Worm (Caenorhabditis elegans): Measurements from ENCODE around the gene Y57G7A.11.

Y57G7A.11 gene

ce11 chrII:1241176-1241730 lies 35.4 kb downstream of the Y57G7A.11 start:
- TF ChIP-seq nhr-43 (tag; optimal IDR thresholded peaks at IDR 0.05; ENCODE audit: poor library complexity, severe bottlenecking): peak; percentile 66
- TF ChIP-seq skn-1 (tag; optimal IDR thresholded peaks at IDR 0.05): no peak
- peak; percentile 13 for TF ChIP-seq lsy-12 (tag; optimal IDR thresholded peaks at IDR 0.05)
- TF ChIP-seq nhr-12 (tag; optimal IDR thresholded peaks at IDR 0.05): no peak

ce11 chrII:1240436-1240835 lies 36.2 kb downstream of the Y57G7A.11 start:
- TF ChIP-seq lin-15B (tag; optimal IDR thresholded peaks at IDR 0.05): no peak
- peak in 1 of 3 experiments; percentile 70 for TF ChIP-seq elt-3 (tag; optimal IDR thresholded peaks at IDR 0.05)
- peak; percentile 13 for TF ChIP-seq lsy-12 (tag; optimal IDR thresholded peaks at IDR 0.05)
- TF ChIP-seq elt-1 (tag; optimal IDR thresholded peaks at IDR 0.05): peak; percentile 55
- no peak for TF ChIP-seq eor-1 (tag; optimal IDR thresholded peaks at IDR 0.05)
- TF ChIP-seq mml-1 (tag; optimal IDR thresholded peaks at IDR 0.05): no peak
- TF ChIP-seq nhr-25 (tag; optimal IDR thresholded peaks at IDR 0.05): peak; percentile 32
- no peak for TF ChIP-seq R02D3.7 (tag; optimal IDR thresholded peaks at IDR 0.05)
- no peak for TF ChIP-seq ceh-28 (tag; optimal IDR thresholded peaks at IDR 0.05)
- TF ChIP-seq tbx-2 (tag; optimal IDR thresholded peaks at IDR 0.05): no peak
- peak; percentile 62 for TF ChIP-seq nhr-43 (tag; optimal IDR thresholded peaks at IDR 0.05; ENCODE audit: poor library complexity, severe bottlenecking)
- no peak for TF ChIP-seq ceh-82 (tag; optimal IDR thresholded peaks at IDR 0.05)
- peak; percentile 4 for TF ChIP-seq nfya-1 (tag; optimal IDR thresholded peaks at IDR 0.05; ENCODE audit: insufficient read depth)
- TF ChIP-seq fos-1 (tag; optimal IDR thresholded peaks at IDR 0.05): no peak

ce11 chrII:1239433-1240020 lies 37.2 kb downstream of the Y57G7A.11 start:
- TF ChIP-seq jun-1 (tag; optimal IDR thresholded peaks at IDR 0.05) (no peak), lin-15B (tag; optimal IDR thresholded peaks at IDR 0.05) (no peak), pha-4 (tag; optimal IDR thresholded peaks at IDR 0.05) (peak; percentile 65), nhr-76 (tag; optimal IDR thresholded peaks at IDR 0.05) (no peak), eor-1 (tag; optimal IDR thresholded peaks at IDR 0.05) (no peak), ceh-28 (tag; optimal IDR thresholded peaks at IDR 0.05) (peak; percentile 40), egl-5 (tag; optimal IDR thresholded peaks at IDR 0.05) (no peak), mdl-1 (tag; optimal IDR thresholded peaks at IDR 0.05) (peak; percentile 21), nhr-237 (tag; optimal IDR thresholded peaks at IDR 0.05) (no peak), fkh-2 (tag; optimal IDR thresholded peaks at IDR 0.05) (no peak), zag-1 (tag; optimal IDR thresholded peaks at IDR 0.05) (no peak), R02D3.7 (tag; optimal IDR thresholded peaks at IDR 0.05) (no peak), nhr-23 (tag; optimal IDR thresholded peaks at IDR 0.05) (peak; percentile 18), lsy-12 (tag; optimal IDR thresholded peaks at IDR 0.05) (peak; percentile 43), aly-2 (tag; optimal IDR thresholded peaks at IDR 0.05) (no peak), ztf-4 (tag; optimal IDR thresholded peaks at IDR 0.05) (no peak), ama-1 (optimal IDR thresholded peaks at IDR 0.05) (peak; percentile 10), skn-1 (tag; optimal IDR thresholded peaks at IDR 0.05) (peak; percentile 22), unc-39 (tag; optimal IDR thresholded peaks at IDR 0.05) (no peak), nhr-11 (tag; optimal IDR thresholded peaks at IDR 0.05) (no peak), nhr-43 (tag; optimal IDR thresholded peaks at IDR 0.05; ENCODE audit: poor library complexity, severe bottlenecking) (peak; percentile 65), tbx-2 (tag; optimal IDR thresholded peaks at IDR 0.05) (peak; percentile 9), ceh-9 (tag; optimal IDR thresholded peaks at IDR 0.05) (no peak), elt-3 (tag; optimal IDR thresholded peaks at IDR 0.05) (peak in 1 of 3 experiments; percentile 80), lin-39 (tag; optimal IDR thresholded peaks at IDR 0.05) (peak; percentile 39), ztf-11 (tag; optimal IDR thresholded peaks at IDR 0.05) (no peak), unc-62 (GFP tag; optimal IDR thresholded peaks at IDR 0.05) (no peak), snpc-4 (tag; optimal IDR thresholded peaks at IDR 0.05) (no peak), elt-2 (tag; optimal IDR thresholded peaks at IDR 0.05) (peak; percentile 41), nhr-28 (tag; optimal IDR thresholded peaks at IDR 0.05) (no peak), egl-27 (tag; optimal IDR thresholded peaks at IDR 0.05) (no peak), daf-12 (tag; optimal IDR thresholded peaks at IDR 0.05) (no peak), mml-1 (tag; optimal IDR thresholded peaks at IDR 0.05) (no peak), nfya-1 (tag; optimal IDR thresholded peaks at IDR 0.05; ENCODE audit: insufficient read depth) (peak; percentile 74), fos-1 (tag; optimal IDR thresholded peaks at IDR 0.05) (peak; percentile 68), ceh-16 (tag; optimal IDR thresholded peaks at IDR 0.05) (no peak), elt-1 (tag; optimal IDR thresholded peaks at IDR 0.05) (no peak), pqm-1 (tag; optimal IDR thresholded peaks at IDR 0.05) (peak; percentile 0), nhr-25 (tag; optimal IDR thresholded peaks at IDR 0.05) (no peak), nhr-77 (tag; optimal IDR thresholded peaks at IDR 0.05) (no peak), ceh-82 (tag; optimal IDR thresholded peaks at IDR 0.05) (no peak)

Measured in whole organism, L3 larva.